Worm (Caenorhabditis elegans) whole organism, L2 larva: ENCODE measurements around the gene Y39A3B.8.

Experiments
- fos-1 ChIP-seq: fragments of 150-350 bp; optimal IDR thresholded peaks from 2 replicates; lab custom pipeline; 2014; ENCODE audit warnings: missing biosample characterization, missing genetic modification characterization
- nhr-21 ChIP-seq: fragments of 150-350 bp; optimal IDR thresholded peaks from 2 replicates; lab custom pipeline; 2014; ENCODE audit warnings: missing biosample characterization, missing genetic modification characterization
- skn-1 ChIP-seq: sonication (generic microtip); optimal IDR thresholded peaks from 2 replicates; lab custom pipeline; 2017; ENCODE audit warnings: missing biosample characterization, missing genetic modification characterization
- sma-9 ChIP-seq, 2 experiments: fragments of 150-350 bp in 1 of 2; sonication (generic microtip) in 1 of 2; optimal IDR thresholded peaks; 2 replicates each; lab custom pipeline; 2014 to 2016; ENCODE audit warnings: missing genetic modification characterization in 2 of 2, mild to moderate bottlenecking in 1 of 2, missing biosample characterization in 1 of 2, missing compliant biosample characterization in 1 of 2, missing genetic modification reagents in 1 of 2, moderate library complexity in 1 of 2
- unc-62 ChIP-seq: fragments of 150-350 bp; optimal IDR thresholded peaks from 2 replicates; lab custom pipeline; 2014; ENCODE audit warnings: missing biosample characterization, missing genetic modification reagents, missing genetic modification characterization

- TF ChIP-seq unc-62 = no peak
- peak; percentile 92 for TF ChIP-seq sma-9 (GFP tag; optimal IDR thresholded peaks at IDR 0.05; lab: Kevin White, UChicago)
- no peak for TF ChIP-seq sma-9 (tag; optimal IDR thresholded peaks at IDR 0.05; lab: Kevin White, UChicago)
- no peak for TF ChIP-seq skn-1 (tag; lab: Kevin White, UChicago)
- peak; percentile 86 for TF ChIP-seq nhr-21
- TF ChIP-seq fos-1 = peak; percentile 76
Observed at ce11 chrIII:1950236-1950635, 37.6 kb upstream of the Y39A3B.8 start, which contains the start of the genes polh-1 and rps-22.
